Fruit fly (Drosophila melanogaster) whole organism, adult: ENCODE data around the gene CAH9.

ENCODE experiments used
- CG11617 ChIP-seq: fragments of 200-800 bp; sonication (Bioruptor generic); optimal IDR thresholded peaks from 2 replicates; lab custom pipeline; 2017; ENCODE audit warnings: mild to moderate bottlenecking, missing biosample characterization, missing genetic modification reagents, missing genetic modification characterization
- CG12768 ChIP-seq: fragments of 200-800 bp; sonication (Bioruptor generic); optimal IDR thresholded peaks from 2 replicates; lab custom pipeline; 2017; ENCODE audit warnings: missing biosample characterization, missing genetic modification characterization, mild to moderate bottlenecking, moderate library complexity, missing genetic modification reagents
- CG14711 ChIP-seq: fragments of 200-800 bp; sonication (Bioruptor generic); optimal IDR thresholded peaks from 2 replicates; lab custom pipeline; 2018; ENCODE audit warnings: missing biosample characterization, mild to moderate bottlenecking, missing genetic modification characterization, moderate library complexity
- CG1620 ChIP-seq: fragments of 200-800 bp; sonication (Bioruptor generic); optimal IDR thresholded peaks from 2 replicates; lab custom pipeline; 2016; ENCODE audit warnings: missing biosample characterization, missing genetic modification characterization
- CG33017 ChIP-seq: fragments of 200-800 bp; sonication (Bioruptor generic); optimal IDR thresholded peaks from 2 replicates; lab custom pipeline; 2018; ENCODE audit warnings: missing biosample characterization, mild to moderate bottlenecking, missing genetic modification characterization, moderate library complexity
- CG5204 ChIP-seq: fragments of 200-800 bp; sonication (Bioruptor generic); optimal IDR thresholded peaks from 2 replicates; lab custom pipeline; 2016; ENCODE audit warnings: missing biosample characterization, missing genetic modification characterization
- CG7045 ChIP-seq: fragments of 200-800 bp; sonication (Bioruptor generic); optimal IDR thresholded peaks from 2 replicates; lab custom pipeline; 2017; ENCODE audit warnings: missing biosample characterization, mild to moderate bottlenecking, missing genetic modification characterization
- CG7101 ChIP-seq: fragments of 200-800 bp; sonication (Bioruptor generic); optimal IDR thresholded peaks from 2 replicates; lab custom pipeline; 2018; ENCODE audit warnings: missing biosample characterization, mild to moderate bottlenecking, missing genetic modification characterization, moderate library complexity
- Clk ChIP-seq: fragments of 200-800 bp; sonication (Bioruptor generic); optimal IDR thresholded peaks from 2 replicates; lab custom pipeline; 2017; ENCODE audit warnings: missing biosample characterization, missing genetic modification characterization
- Crg-1 ChIP-seq: fragments of 200-800 bp; sonication (Bioruptor generic); optimal IDR thresholded peaks from 2 replicates; lab custom pipeline; 2016; ENCODE audit warnings: missing biosample characterization, missing genetic modification characterization
- Hr96 ChIP-seq: fragments of 200-800 bp; sonication (Bioruptor generic); optimal IDR thresholded peaks from 2 replicates; lab custom pipeline; 2016; ENCODE audit warnings: missing biosample characterization, missing genetic modification characterization
- Mnt ChIP-seq: fragments of 200-800 bp; sonication (Bioruptor generic); optimal IDR thresholded peaks from 2 replicates; lab custom pipeline; 2016; ENCODE audit warnings: missing biosample characterization, mild to moderate bottlenecking, missing genetic modification characterization
- bab1 ChIP-seq: fragments of 200-800 bp; sonication (Bioruptor generic); optimal IDR thresholded peaks from 3 replicates; lab custom pipeline; 2019; ENCODE audit warnings: missing biosample characterization, mild to moderate bottlenecking, missing genetic modification characterization, moderate library complexity
- cic ChIP-seq: fragments of 200-800 bp; sonication (Bioruptor generic); optimal IDR thresholded peaks from 2 replicates; lab custom pipeline; 2017; ENCODE audit warnings: missing biosample characterization, mild to moderate bottlenecking, missing genetic modification characterization, moderate library complexity
- cnc ChIP-seq, 2 experiments: fragments of >200 bp; optimal IDR thresholded peaks; 2 replicates each; lab custom pipeline; 2017
- kay ChIP-seq: fragments of 200-800 bp; sonication (Bioruptor generic); peaks from one replicate; lab custom pipeline; 2016; ENCODE audit warnings: missing biosample characterization, missing genetic modification characterization, borderline replicate concordance
- ovo ChIP-seq: fragments of 200-800 bp; sonication (Bioruptor generic); optimal IDR thresholded peaks from 2 replicates; lab custom pipeline; 2016; ENCODE audit warnings: missing biosample characterization, missing genetic modification characterization
- pad ChIP-seq: fragments of 200-800 bp; sonication (Bioruptor generic); optimal IDR thresholded peaks from 3 replicates; lab custom pipeline; 2017; ENCODE audit warnings: missing biosample characterization, missing genetic modification characterization, mild to moderate bottlenecking, moderate library complexity, missing genetic modification reagents
- tj ChIP-seq: fragments of 200-800 bp; sonication (Bioruptor generic); optimal IDR thresholded peaks from 3 replicates; lab custom pipeline; 2017; ENCODE audit warnings: missing biosample characterization, mild to moderate bottlenecking, missing genetic modification characterization, moderate library complexity
- toe ChIP-seq: fragments of 200-800 bp; sonication (Bioruptor generic); optimal IDR thresholded peaks from 2 replicates; lab custom pipeline; 2016; ENCODE audit warnings: missing biosample characterization, missing genetic modification characterization

CAH9 gene

dm6 chr3R:27094233-27094632, 11.8 kb downstream of the CAH9 start, which contains the start of gene CG14259:
Gene CG14259, plus strand, starts transcription at chr3R:27094533.
- TF ChIP-seq CG7045 (GFP tag; lab: Kevin White, UChicago) (no peak), CG33017 (tag; lab: Kevin White, UChicago) (no peak), CG14711 (tag; lab: Kevin White, UChicago) (no peak), cnc (optimal IDR thresholded peaks at IDR 0.05; lab: Kevin White, UChicago) (no peak), cic (no peak), CG1620 (no peak), Hr96 (GFP tag; lab: Kevin White, UChicago) (no peak), Crg-1 (no peak), Mnt (GFP tag; lab: Kevin White, UChicago) (no peak), CG11617 (GFP tag; lab: Kevin White, UChicago) (no peak), CG12768 (GFP tag; lab: Kevin White, UChicago) (no peak), Clk (GFP tag; lab: Kevin White, UChicago) (no peak), pad (GFP tag; lab: Kevin White, UChicago) (no peak), kay (no peak), tj (GFP tag; lab: Kevin White, UChicago) (no peak), CG7101 (no peak), toe (GFP tag; lab: Kevin White, UChicago) (no peak)

- no peak for TF ChIP-seq Hr96 (GFP tag; lab: Kevin White, UChicago)
- TF ChIP-seq ovo (GFP tag; lab: Kevin White, UChicago) = no peak
- TF ChIP-seq CG14711 (tag; lab: Kevin White, UChicago) = no peak
- TF ChIP-seq CG1620 = no peak
- TF ChIP-seq CG12768 (GFP tag; lab: Kevin White, UChicago) = no peak
- TF ChIP-seq tj (GFP tag; lab: Kevin White, UChicago) = no peak
- no peak for TF ChIP-seq CG5204 (GFP tag; lab: Kevin White, UChicago)
- no peak for TF ChIP-seq kay
Observed at dm6 chr3R:27092843-27093242, 13.1 kb downstream of the CAH9 start, which contains the start of gene CG14258. Gene CG14258, plus strand, starts transcription at chr3R:27093143.

dm6 chr3R:27092263-27092662, 13.7 kb downstream of the CAH9 start:
- no peak for TF ChIP-seq CG11617 (GFP tag; lab: Kevin White, UChicago)
- no peak for TF ChIP-seq Mnt (GFP tag; lab: Kevin White, UChicago)
- no peak for TF ChIP-seq pad (GFP tag; lab: Kevin White, UChicago)
- TF ChIP-seq toe (GFP tag; lab: Kevin White, UChicago) = no peak
- no peak for TF ChIP-seq bab1 (GFP tag; lab: Kevin White, UChicago)
- TF ChIP-seq ovo (GFP tag; lab: Kevin White, UChicago) = no peak
- TF ChIP-seq CG14711 (tag; lab: Kevin White, UChicago) = no peak
- no peak for TF ChIP-seq CG7101
- no peak for TF ChIP-seq Hr96 (GFP tag; lab: Kevin White, UChicago)
- no peak for TF ChIP-seq Crg-1
- no peak for TF ChIP-seq CG33017 (tag; lab: Kevin White, UChicago)
- TF ChIP-seq kay = no peak
- TF ChIP-seq CG7045 (GFP tag; lab: Kevin White, UChicago) = no peak
- no peak for TF ChIP-seq CG5204 (GFP tag; lab: Kevin White, UChicago)
- TF ChIP-seq cnc (optimal IDR thresholded peaks at IDR 0.05; lab: Kevin White, UChicago) = no peak
- TF ChIP-seq cic = no peak
- TF ChIP-seq CG12768 (GFP tag; lab: Kevin White, UChicago) = no peak

dm6 chr3R:27091106-27091505, 14.9 kb downstream of the CAH9 start, which contains the start of gene Cpr97Eb:
Gene Cpr97Eb, minus strand, starts transcription at chr3R:27091130.
- TF ChIP-seq toe (GFP tag; lab: Kevin White, UChicago) (no peak), Clk (GFP tag; lab: Kevin White, UChicago) (no peak), bab1 (GFP tag; lab: Kevin White, UChicago) (no peak), CG7045 (GFP tag; lab: Kevin White, UChicago) (no peak), Mnt (GFP tag; lab: Kevin White, UChicago) (no peak), CG11617 (GFP tag; lab: Kevin White, UChicago) (no peak), kay (no peak), CG12768 (GFP tag; lab: Kevin White, UChicago) (no peak)

- TF ChIP-seq CG7101 = no peak
- TF ChIP-seq CG5204 (GFP tag; lab: Kevin White, UChicago) = no peak
Observed at dm6 chr3R:27087549-27087948, 18.4 kb downstream of the CAH9 start, which contains the start of gene Cpr97Ea. Gene Cpr97Ea, minus strand, starts transcription at chr3R:27087778.

- TF ChIP-seq kay (no peak), pad (GFP tag; lab: Kevin White, UChicago) (no peak), Mnt (GFP tag; lab: Kevin White, UChicago) (no peak), CG12768 (GFP tag; lab: Kevin White, UChicago) (no peak), toe (GFP tag; lab: Kevin White, UChicago) (no peak), CG1620 (no peak), CG7101 (no peak), CG14711 (tag; lab: Kevin White, UChicago) (no peak), CG33017 (tag; lab: Kevin White, UChicago) (no peak), cic (no peak), Hr96 (GFP tag; lab: Kevin White, UChicago) (no peak), Crg-1 (no peak), tj (GFP tag; lab: Kevin White, UChicago) (no peak), cnc (optimal IDR thresholded peaks at IDR 0.05; lab: Kevin White, UChicago) (no peak), ovo (GFP tag; lab: Kevin White, UChicago) (no peak)
Observed at dm6 chr3R:27084528-27085052, 21.4 kb downstream of the CAH9 start.
